Worm (Caenorhabditis elegans) whole organism, midembryonic: ENCODE results near the gene C43F9.11.

ENCODE experiments used
- flt-1 ChIP-seq: fragments of 200-800 bp; sonication (Bioruptor generic); IDR thresholded peaks from 2 replicates; pipeline ENCODE4 v1.3.6; 2022; ENCODE audit warnings: missing genetic modification characterization, missing compliant biosample characterization
- ztf-23 ChIP-seq: fragments of 200-800 bp; sonication (Bioruptor generic); IDR thresholded peaks from 2 replicates; pipeline ENCODE4 v1.3.6; 2022; ENCODE audit warnings: missing genetic modification reagents, missing genetic modification characterization, missing compliant biosample characterization

- no peak for TF ChIP-seq ztf-23 (GFP tag; lab: Robert Waterston, UW)
- TF ChIP-seq flt-1 (GFP tag; lab: Robert Waterston, UW) = no peak
Measured at ce11 chrIV:10616366-10616765, 19.8 kb downstream of the C43F9.11 start.
